Fruit fly (Drosophila melanogaster): Measurements from ENCODE around the gene CG12945.

DNA sequence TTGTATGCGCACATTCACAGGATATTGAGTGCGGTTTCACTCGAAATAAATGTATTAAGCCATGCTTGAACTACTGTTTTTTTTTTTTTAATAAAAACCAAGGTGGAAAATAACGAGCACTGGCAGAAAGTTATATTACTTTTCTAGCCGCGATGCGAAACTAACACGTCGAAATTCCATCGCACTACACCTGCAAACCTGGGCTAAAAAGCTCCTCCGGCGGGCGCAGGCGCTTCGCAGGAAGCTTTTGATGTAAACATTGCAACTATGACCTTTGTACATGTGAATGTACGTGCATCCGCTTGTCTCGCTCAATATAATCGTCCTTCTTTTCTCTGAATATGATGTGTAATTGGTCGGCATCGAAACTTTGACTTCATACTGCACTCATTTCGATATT is 51.2 kb downstream of the CG12945 start, which contains the start of gene side-VII:
- TF ChIP-seq CG8478 (optimal IDR thresholded peaks at IDR 0.05) (no peak), CTCF (optimal IDR thresholded peaks at IDR 0.05) (no peak)
